Worm (Caenorhabditis elegans): Measurements from ENCODE around the gene clec-52.
A peak's percentile ranks its signal among the peaks of the same experiment; 100 is the strongest.

Gene clec-52

DNA sequence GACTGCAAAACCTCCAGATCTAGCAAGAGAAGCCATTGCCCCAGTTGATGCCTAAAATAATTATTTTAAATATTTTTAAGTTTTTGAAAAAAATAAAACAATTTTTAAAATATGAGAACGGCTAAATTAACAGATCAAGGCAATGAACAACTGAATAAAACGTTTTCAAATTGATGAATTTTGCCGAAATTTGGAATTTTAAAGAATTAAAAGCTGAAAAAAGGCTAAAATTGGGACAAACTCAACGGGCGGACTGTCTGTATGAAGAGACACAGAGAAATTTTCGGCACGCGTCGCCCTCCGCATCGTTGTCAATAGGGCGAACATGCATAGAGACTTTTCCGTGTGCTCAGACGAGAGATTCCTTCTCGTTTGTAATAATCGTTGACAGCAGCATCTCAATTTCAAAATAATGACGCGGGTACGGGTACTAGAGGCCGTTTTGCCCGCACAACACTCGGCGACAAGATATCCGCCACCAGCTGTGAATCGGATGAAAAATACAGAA lies 32.5 kb downstream of the clec-52 start, which contains the start of the genes isp-1 and islo-1:
Gene isp-1 (minus strand): TSS at position 51 of the 508 bp plus-strand sequence.
Gene islo-1 (plus strand): TSS at position 385 of the 508 bp plus-strand sequence.
- TF ChIP-seq unc-62 (GFP tag; optimal IDR thresholded peaks at IDR 0.05), result no peak
- peak; percentile 3 for TF ChIP-seq lsl-1 (GFP tag; optimal IDR thresholded peaks at IDR 0.05)
- no peak for TF ChIP-seq B0336.3 (GFP tag; IDR thresholded peaks at IDR 0.05)
- TF ChIP-seq nfyb-1 (GFP tag; IDR thresholded peaks at IDR 0.05), result no peak
- peak; percentile 33; the same call in 1 of the 2 replicates for TF ChIP-seq D2030.7 (GFP tag; IDR thresholded peaks at IDR 0.05)
- TF ChIP-seq mel-28 (tag; optimal IDR thresholded peaks at IDR 0.05; ENCODE audit: borderline replicate concordance), result no peak
- TF ChIP-seq nfya-1 (tag; optimal IDR thresholded peaks at IDR 0.05; ENCODE audit: borderline replicate concordance, insufficient read depth), result no peak
- no peak for TF ChIP-seq nhr-90 (tag; optimal IDR thresholded peaks at IDR 0.05)
- no peak for TF ChIP-seq ztf-26 (tag; optimal IDR thresholded peaks at IDR 0.05)
- no peak for TF ChIP-seq ztf-28 (GFP tag; IDR thresholded peaks at IDR 0.05)
- TF ChIP-seq fkh-3 (tag; optimal IDR thresholded peaks at IDR 0.05), result no peak
- no peak for TF ChIP-seq bed-1 (GFP tag; IDR thresholded peaks at IDR 0.05)
- TF ChIP-seq athp-1 (tag; optimal IDR thresholded peaks at IDR 0.05), result no peak
- TF ChIP-seq dpl-1 (GFP tag; optimal IDR thresholded peaks at IDR 0.05), result peak; percentile 33
- TF ChIP-seq sdz-38 (tag; optimal IDR thresholded peaks at IDR 0.05), result no peak
- no peak for TF ChIP-seq die-1 (tag; optimal IDR thresholded peaks at IDR 0.05)
- TF ChIP-seq lin-26 (GFP tag; IDR thresholded peaks at IDR 0.05), result no peak
- no peak for TF ChIP-seq Y56A3A.18 (GFP tag; IDR thresholded peaks at IDR 0.05)
- TF ChIP-seq F39B2.1 (GFP tag; IDR thresholded peaks at IDR 0.05), result no peak
- TF ChIP-seq Y95B8A.8 (GFP tag; IDR thresholded peaks at IDR 0.05), result no peak
- TF ChIP-seq hmg-20 (GFP tag; IDR thresholded peaks at IDR 0.05), result no peak
- TF ChIP-seq cebp-1 (GFP tag; IDR thresholded peaks at IDR 0.05), result no peak
- no peak for TF ChIP-seq cebp-1 (tag; optimal IDR thresholded peaks at IDR 0.05)
- no peak for TF ChIP-seq dpff-1 (tag; optimal IDR thresholded peaks at IDR 0.05)
- TF ChIP-seq egl-44 (GFP tag; IDR thresholded peaks at IDR 0.05), result no peak
- TF ChIP-seq snpc-4 (GFP tag; optimal IDR thresholded peaks at IDR 0.05), result no peak
- peak in 2 of 4 experiments; percentile 46 to 53 for TF ChIP-seq snpc-4 (tag; optimal IDR thresholded peaks at IDR 0.05)
- TF ChIP-seq lin-54 (GFP tag; optimal IDR thresholded peaks at IDR 0.05), result no peak
- TF ChIP-seq snpc-3.4 (tag; optimal IDR thresholded peaks at IDR 0.05), result no peak
- TF ChIP-seq aptf-2 (GFP tag; conservative IDR thresholded peaks at IDR 0.05), result no peak
- no peak for TF ChIP-seq F57C9.4 (tag; optimal IDR thresholded peaks at IDR 0.05)
- TF ChIP-seq ztf-6 (GFP tag; IDR thresholded peaks at IDR 0.05), result no peak
- TF ChIP-seq attf-3 (GFP tag; conservative IDR thresholded peaks at IDR 0.05), result no peak
- TF ChIP-seq mxl-1 (tag; optimal IDR thresholded peaks at IDR 0.05), result no peak
- TF ChIP-seq lsy-27 (tag; optimal IDR thresholded peaks at IDR 0.05; ENCODE audit: borderline replicate concordance, insufficient read depth), result no peak
- no peak for TF ChIP-seq let-526 (GFP tag; IDR thresholded peaks at IDR 0.05)
- TF ChIP-seq K11D2.4 (GFP tag; IDR thresholded peaks at IDR 0.05), result no peak
- no peak for TF ChIP-seq F52B5.7 (tag; optimal IDR thresholded peaks at IDR 0.05)
- no peak for TF ChIP-seq nfya-2 (GFP tag; IDR thresholded peaks at IDR 0.05)
- no peak for TF ChIP-seq tbx-9 (tag; optimal IDR thresholded peaks at IDR 0.05; ENCODE audit: borderline replicate concordance)
- peak; percentile 13; the same call in 1 of the 2 replicates for TF ChIP-seq F33H1.4 (GFP tag; IDR thresholded peaks at IDR 0.05)
- TF ChIP-seq F55B11.4 (tag; optimal IDR thresholded peaks at IDR 0.05; ENCODE audit: borderline replicate concordance, insufficient read depth), result no peak
- TF ChIP-seq rpc-1 (optimal IDR thresholded peaks at IDR 0.05), result no peak
- no peak for TF ChIP-seq rpc-1 (tag; optimal IDR thresholded peaks at IDR 0.05)
- TF ChIP-seq madf-3 (GFP tag; IDR thresholded peaks at IDR 0.05), result peak; percentile 92
- no peak for TF ChIP-seq tbp1 (GFP tag; optimal IDR thresholded peaks at IDR 0.05)
- no peak for TF ChIP-seq B0035.1 (tag; optimal IDR thresholded peaks at IDR 0.05)
- no peak for TF ChIP-seq egrh-3 (GFP tag; IDR thresholded peaks at IDR 0.05)
- peak; percentile 81 for TF ChIP-seq mcd-1 (GFP tag; IDR thresholded peaks at IDR 0.05)
- no peak for TF ChIP-seq hrde-1 (tag; optimal IDR thresholded peaks at IDR 0.05; ENCODE audit: borderline replicate concordance)
